Fruit fly (Drosophila melanogaster): ENCODE measurements around the gene Cpr23B.

- TF ChIP-seq h (optimal IDR thresholded peaks at IDR 0.05) (no peak), psq (optimal IDR thresholded peaks at IDR 0.05) (no peak)
These were observed 40.0 kb downstream of the Cpr23B start, which contains the start of the genes Prx6a and Sbat for dm6 chr2L:2878188-2878587.

Measured in Kc167 (cell line).